Worm (Caenorhabditis elegans): ENCODE measurements around the gene sri-29.

sri-29 gene

DNA sequence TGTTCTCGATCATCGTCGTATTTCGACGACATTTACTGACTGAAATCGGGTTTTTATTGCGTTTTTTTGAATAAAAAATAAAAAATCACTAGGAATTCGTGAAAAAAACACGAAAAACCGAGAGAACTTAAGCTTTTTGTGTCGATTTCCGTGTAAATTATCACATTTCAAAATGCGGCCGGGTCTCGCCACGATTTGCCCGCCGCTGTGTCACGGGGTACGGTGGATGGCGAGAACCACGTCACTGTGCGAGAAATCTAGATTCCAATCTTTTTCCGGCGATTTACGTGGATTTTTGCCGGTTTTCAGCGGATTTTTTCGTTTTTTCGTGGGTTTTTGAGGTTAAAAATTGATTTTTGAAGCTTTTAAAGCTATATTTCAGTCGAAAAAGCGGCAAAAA, 32.8 kb downstream of the sri-29 start, which contains the start of gene Y25C1A.8 (continued):
- TF ChIP-seq ceh-91 (GFP tag; IDR thresholded peaks at IDR 0.05) = peak; percentile 63; the same call in 1 of the 2 replicates
- no peak for TF ChIP-seq ztf-25 (GFP tag; IDR thresholded peaks at IDR 0.05)
- peak; percentile 3 to 90 (median 71) for TF ChIP-seq lin-35 (GFP tag; optimal IDR thresholded peaks at IDR 0.05)
- no peak for TF ChIP-seq nhr-90 (tag; optimal IDR thresholded peaks at IDR 0.05)
- TF ChIP-seq nfya-2 (GFP tag; IDR thresholded peaks at IDR 0.05) = no peak
- peak; percentile 71 for TF ChIP-seq tbp1 (GFP tag; optimal IDR thresholded peaks at IDR 0.05)
- TF ChIP-seq F37B4.10 (GFP tag; IDR thresholded peaks at IDR 0.05) = no peak
- TF ChIP-seq F33H1.4 (GFP tag; IDR thresholded peaks at IDR 0.05) = peak; percentile 100
- TF ChIP-seq C06A6.2 (GFP tag; conservative IDR thresholded peaks at IDR 0.05) = peak; percentile 60; the same call in 1 of the 2 replicates
- no peak; the same call in 1 of the 2 replicates for TF ChIP-seq dox-1 (GFP tag; IDR thresholded peaks at IDR 0.05)
- no peak for TF ChIP-seq ama-1 (optimal IDR thresholded peaks at IDR 0.05)
- TF ChIP-seq ama-1 (GFP tag; optimal IDR thresholded peaks at IDR 0.05) = peak in 1 of 2 experiments; percentile 16
- TF ChIP-seq mxl-1 (tag; optimal IDR thresholded peaks at IDR 0.05) = peak; percentile 15

DNA sequence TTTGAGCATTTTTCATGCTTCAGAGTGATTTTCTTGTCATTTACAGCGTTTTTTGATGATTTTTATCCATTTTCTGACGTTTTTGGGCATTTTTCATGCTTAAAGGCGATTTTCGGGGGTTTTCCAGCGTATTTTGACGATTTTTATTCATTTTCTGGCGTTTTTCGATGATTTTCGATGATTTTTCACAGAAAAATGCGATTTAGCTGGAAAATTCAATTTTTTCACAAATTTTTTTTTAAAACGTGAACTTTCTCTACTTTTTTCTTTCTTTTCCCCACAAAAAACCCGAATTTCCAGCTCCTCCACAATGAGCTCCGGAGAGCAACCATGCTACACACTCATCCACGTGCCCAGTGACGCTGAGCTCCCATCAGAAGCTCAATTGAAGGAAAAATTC, 34.4 kb downstream of the sri-29 start, which contains the start of gene copb-1:
Gene copb-1, plus strand, starts transcription at position 301 of the 400 bp plus-strand sequence.
- TF ChIP-seq ztf-28 (GFP tag; IDR thresholded peaks at IDR 0.05) (no peak), F55B11.4 (tag; optimal IDR thresholded peaks at IDR 0.05; ENCODE audit: borderline replicate concordance, insufficient read depth) (no peak), lin-26 (GFP tag; IDR thresholded peaks at IDR 0.05) (no peak), egl-18 (GFP tag; IDR thresholded peaks at IDR 0.05) (no peak), B0019.2 (GFP tag; conservative IDR thresholded peaks at IDR 0.05) (no peak), bed-1 (GFP tag; IDR thresholded peaks at IDR 0.05) (no peak), T07F8.4 (tag; optimal IDR thresholded peaks at IDR 0.05) (no peak), pha-4 (tag; optimal IDR thresholded peaks at IDR 0.05) (no peak), nhr-179 (tag; optimal IDR thresholded peaks at IDR 0.05) (no peak), K11D2.4 (GFP tag; IDR thresholded peaks at IDR 0.05) (no peak), Y95B8A.8 (GFP tag; IDR thresholded peaks at IDR 0.05) (no peak), athp-1 (tag; optimal IDR thresholded peaks at IDR 0.05) (no peak), sptf-2 (GFP tag; optimal IDR thresholded peaks at IDR 0.05) (no peak), attf-5 (GFP tag; optimal IDR thresholded peaks at IDR 0.05) (no peak), aptf-3 (GFP tag; IDR thresholded peaks at IDR 0.05) (no peak), rec-8 (tag; optimal IDR thresholded peaks at IDR 0.05) (no peak), egl-44 (GFP tag; IDR thresholded peaks at IDR 0.05) (no peak), snpc-4 (GFP tag; optimal IDR thresholded peaks at IDR 0.05) (no peak), snpc-4 (tag; optimal IDR thresholded peaks at IDR 0.05) (no peak), nhr-90 (tag; optimal IDR thresholded peaks at IDR 0.05) (no peak)

DNA sequence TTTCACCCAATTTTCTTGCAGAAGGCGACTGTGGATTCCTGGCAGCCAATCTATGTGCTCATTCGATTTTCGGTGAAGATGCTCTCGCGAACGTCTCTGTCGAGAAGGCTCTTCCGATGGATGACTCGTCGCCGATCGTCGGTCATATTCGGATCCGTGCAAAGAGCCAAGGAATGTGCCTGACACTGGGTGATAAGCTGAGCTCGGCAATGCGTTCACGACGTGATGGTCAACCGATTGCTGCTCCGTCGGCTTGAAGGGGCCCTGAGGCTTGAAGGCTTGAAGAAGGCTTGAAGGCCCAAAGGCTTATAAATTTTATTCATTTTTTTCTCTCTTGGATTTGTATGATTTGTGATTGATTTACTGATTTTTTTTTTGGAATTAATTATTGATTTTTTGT, 43.0 kb downstream of the sri-29 start:
- TF ChIP-seq die-1 (tag; optimal IDR thresholded peaks at IDR 0.05) (no peak), zfh-2 (GFP tag; conservative IDR thresholded peaks at IDR 0.05) (peak; percentile 67)

- TF ChIP-seq bed-2 (GFP tag; IDR thresholded peaks at IDR 0.05) = no peak
- no peak for TF ChIP-seq lir-1 (GFP tag; conservative IDR thresholded peaks at IDR 0.05)
- TF ChIP-seq ekl-4 (GFP tag; IDR thresholded peaks at IDR 0.05) = no peak
- TF ChIP-seq unc-62 (GFP tag; optimal IDR thresholded peaks at IDR 0.05) = no peak
- TF ChIP-seq aptf-2 (GFP tag; conservative IDR thresholded peaks at IDR 0.05) = no peak
These were observed 47.1 kb downstream of the sri-29 start, which contains the start of gene srg-21 for ce11 chrII:3091268-3091667. Gene srg-21, minus strand, starts transcription at chrII:3091368.
